Fruit fly (Drosophila melanogaster) whole organism, embryonic: ENCODE data around the gene CG7878.
A peak's percentile ranks its signal among the peaks of the same experiment; 100 is the strongest.

ENCODE experiments used
- Atf6 ChIP-seq: fragments of 200-800 bp; sonication (Bioruptor generic); IDR thresholded peaks from 2 replicates; pipeline ENCODE4 v1.3.6; 2022; ENCODE audit warnings: missing biosample characterization, missing genetic modification characterization
- Bteb2 ChIP-seq: fragments of 200-800 bp; sonication (Bioruptor generic); optimal IDR thresholded peaks from 2 replicates; lab custom pipeline; 2016; ENCODE audit warnings: missing biosample characterization, missing genetic modification characterization
- CG10543 ChIP-seq: fragments of 200-800 bp; sonication (Bioruptor generic); optimal IDR thresholded peaks from 3 replicates; lab custom pipeline; 2017; ENCODE audit warnings: missing biosample characterization, mild to moderate bottlenecking, missing genetic modification characterization, moderate library complexity
- CG12769 ChIP-seq: fragments of 200-800 bp; sonication (Bioruptor generic); optimal IDR thresholded peaks from 2 replicates; lab custom pipeline; 2019; ENCODE audit warnings: missing biosample characterization, mild to moderate bottlenecking, missing genetic modification characterization, moderate library complexity
- CG14014 ChIP-seq: fragments of 200-800 bp; sonication (Bioruptor generic); IDR thresholded peaks from 2 replicates; pipeline ENCODE4 v1.3.6; 2022; ENCODE audit warnings: missing biosample characterization, missing genetic modification characterization
- CG16815 ChIP-seq: fragments of 200-800 bp; sonication (Bioruptor generic); optimal IDR thresholded peaks from 3 replicates; lab custom pipeline; 2017; ENCODE audit warnings: missing biosample characterization, mild to moderate bottlenecking, missing genetic modification characterization
- CG17186 ChIP-seq: fragments of 200-800 bp; sonication (Bioruptor generic); optimal IDR thresholded peaks from 3 replicates; lab custom pipeline; 2017; ENCODE audit warnings: missing biosample characterization, missing genetic modification reagents, missing genetic modification characterization
- CG2889 ChIP-seq: fragments of 200-800 bp; sonication (Bioruptor generic); IDR thresholded peaks from 3 replicates; pipeline ENCODE4 v1.3.6; 2022; ENCODE audit warnings: missing biosample characterization, missing genetic modification characterization
- CG42726 ChIP-seq: fragments of 200-800 bp; sonication (Bioruptor generic); IDR thresholded peaks from 2 replicates; pipeline ENCODE4 v1.3.6; 2022; ENCODE audit warnings: missing biosample characterization, missing genetic modification characterization; ENCODE audit not compliant: partially characterized antibody
- Dbx ChIP-seq: fragments of 200-800 bp; sonication (Bioruptor generic); IDR thresholded peaks from 3 replicates; pipeline ENCODE4 v1.3.6; 2022; ENCODE audit warnings: missing biosample characterization, missing genetic modification characterization
- Dek ChIP-seq: fragments of 200-800 bp; sonication (Bioruptor generic); optimal IDR thresholded peaks from 3 replicates; lab custom pipeline; 2019; ENCODE audit warnings: missing biosample characterization, mild to moderate bottlenecking, missing genetic modification characterization, moderate library complexity
- Drgx ChIP-seq: fragments of 200-800 bp; sonication (Bioruptor generic); IDR thresholded peaks from 2 replicates; pipeline ENCODE4 v1.3.6; 2022; ENCODE audit warnings: missing biosample characterization, missing genetic modification characterization
- HHEX ChIP-seq: fragments of 200-800 bp; sonication (Bioruptor generic); optimal IDR thresholded peaks from 3 replicates; lab custom pipeline; 2017; ENCODE audit warnings: missing biosample characterization, mild to moderate bottlenecking, missing genetic modification characterization, missing genetic modification reagents
- HLHmδ ChIP-seq: fragments of 200-800 bp; sonication (Bioruptor generic); optimal IDR thresholded peaks from 2 replicates; lab custom pipeline; 2018; ENCODE audit warnings: missing biosample characterization, mild to moderate bottlenecking, missing genetic modification characterization, moderate library complexity
- Med ChIP-seq: fragments of 200-800 bp; sonication (Bioruptor generic); peaks from one replicate; lab custom pipeline; 2016; ENCODE audit warnings: missing biosample characterization, missing genetic modification characterization, mild to moderate bottlenecking, inconsistent platforms, moderate library complexity
- Opbp ChIP-seq: fragments of 200-800 bp; sonication (Bioruptor generic); IDR thresholded peaks from 3 replicates; pipeline ENCODE4 v1.3.6; 2022; ENCODE audit warnings: missing biosample characterization, missing genetic modification characterization; ENCODE audit not compliant: partially characterized antibody
- Pdp1 ChIP-seq, 2 experiments: fragments of 200-800 bp; sonication (Bioruptor generic); optimal IDR thresholded peaks; 3 replicates each; lab custom pipeline; 2016; ENCODE audit warnings: missing biosample characterization in 2 of 2, missing genetic modification characterization in 2 of 2, mild to moderate bottlenecking in 1 of 2, moderate library complexity in 1 of 2
- Sry-β ChIP-seq: fragments of 200-800 bp; sonication (Bioruptor generic); optimal IDR thresholded peaks from 2 replicates; lab custom pipeline; 2018; ENCODE audit warnings: missing biosample characterization, mild to moderate bottlenecking, missing genetic modification characterization, moderate library complexity
- Trl ChIP-seq, 3 experiments: fragments of >200 bp in 2 of 3; fragments of 200-800 bp in 1 of 3; sonication (Bioruptor generic) in 1 of 3; optimal IDR thresholded peaks; 2 replicates in 1 of 3; 3 replicates in 2 of 3; lab custom pipeline; 2016 to 2017; ENCODE audit warnings: missing biosample characterization in 1 of 3, missing genetic modification characterization in 1 of 3
- abd-A ChIP-seq: fragments of 200-800 bp; sonication (Bioruptor generic); optimal IDR thresholded peaks from 3 replicates; lab custom pipeline; 2019; ENCODE audit warnings: missing biosample characterization, mild to moderate bottlenecking, missing genetic modification characterization, moderate library complexity
- bbx ChIP-seq: fragments of 200-800 bp; sonication (Bioruptor generic); IDR thresholded peaks from 2 replicates; pipeline ENCODE4 v1.3.6; 2022; ENCODE audit warnings: missing biosample characterization, missing genetic modification characterization; ENCODE audit not compliant: partially characterized antibody
- crol ChIP-seq: fragments of 200-800 bp; sonication (Bioruptor generic); IDR thresholded peaks from 2 replicates; pipeline ENCODE4 v1.3.6; 2022; ENCODE audit warnings: missing biosample characterization, missing genetic modification characterization
- cwo ChIP-seq: fragments of 200-800 bp; sonication (Bioruptor generic); optimal IDR thresholded peaks from 3 replicates; lab custom pipeline; 2017; ENCODE audit warnings: missing biosample characterization, missing genetic modification characterization, mild to moderate bottlenecking, moderate library complexity, missing genetic modification reagents
- danr ChIP-seq: fragments of 200-800 bp; sonication (Bioruptor generic); IDR thresholded peaks from 2 replicates; pipeline ENCODE4 v1.3.6; 2022; ENCODE audit warnings: missing biosample characterization, missing genetic modification characterization
- eve ChIP-seq, 2 experiments: fragments of >200 bp; optimal IDR thresholded peaks; 2 replicates each; lab custom pipeline; 2017; ENCODE audit warnings: missing biosample characterization in 2 of 2, missing genetic modification characterization in 2 of 2
- gce ChIP-seq: fragments of 200-800 bp; sonication (Bioruptor generic); IDR thresholded peaks from 3 replicates; pipeline ENCODE4 v1.3.6; 2022; ENCODE audit warnings: missing biosample characterization, missing genetic modification characterization
- grau ChIP-seq: fragments of 200-800 bp; optimal IDR thresholded peaks from 3 replicates; lab custom pipeline; 2019; ENCODE audit warnings: missing biosample characterization, mild to moderate bottlenecking, missing genetic modification characterization, moderate library complexity
- maf-S ChIP-seq: fragments of 200-800 bp; sonication (Bioruptor generic); optimal IDR thresholded peaks from 2 replicates; lab custom pipeline; 2016; ENCODE audit warnings: missing biosample characterization, missing genetic modification characterization
- nau ChIP-seq: fragments of 200-800 bp; sonication (Bioruptor generic); optimal IDR thresholded peaks from 3 replicates; lab custom pipeline; 2017; ENCODE audit warnings: missing biosample characterization, mild to moderate bottlenecking, missing genetic modification characterization, missing genetic modification reagents
- nmo ChIP-seq: fragments of 200-800 bp; sonication (Bioruptor generic); optimal IDR thresholded peaks from 2 replicates; lab custom pipeline; 2018; ENCODE audit warnings: missing biosample characterization, mild to moderate bottlenecking, missing genetic modification characterization, moderate library complexity
- sd ChIP-seq: fragments of 200-800 bp; sonication (Bioruptor generic); optimal IDR thresholded peaks from 3 replicates; lab custom pipeline; 2018; ENCODE audit warnings: missing biosample characterization, mild to moderate bottlenecking, missing genetic modification characterization, moderate library complexity
- sens ChIP-seq: fragments of 200-800 bp; sonication (Bioruptor generic); peaks from one replicate; lab custom pipeline; 2016; ENCODE audit warnings: missing biosample characterization, missing genetic modification characterization
- seq ChIP-seq: fragments of 200-800 bp; sonication (Bioruptor generic); IDR thresholded peaks from 2 replicates; pipeline ENCODE4 v1.3.6; 2022; ENCODE audit warnings: missing biosample characterization, missing genetic modification characterization
- sisA ChIP-seq: fragments of 200-800 bp; sonication (Bioruptor generic); IDR thresholded peaks from 2 replicates; pipeline ENCODE4 v1.3.6; 2022; ENCODE audit warnings: missing biosample characterization, missing genetic modification characterization
- slp2 ChIP-seq: fragments of 200-800 bp; sonication (Bioruptor generic); optimal IDR thresholded peaks from 2 replicates; lab custom pipeline; 2016; ENCODE audit warnings: missing biosample characterization, missing genetic modification characterization
- sob ChIP-seq: fragments of 200-800 bp; sonication (Bioruptor generic); IDR thresholded peaks from 2 replicates; pipeline ENCODE4 v1.3.6; 2022; ENCODE audit warnings: missing biosample characterization, missing genetic modification characterization
- sqz ChIP-seq: fragments of 200-800 bp; sonication (Bioruptor generic); optimal IDR thresholded peaks from 3 replicates; lab custom pipeline; 2018; ENCODE audit warnings: missing biosample characterization, mild to moderate bottlenecking, missing genetic modification characterization
- sr ChIP-seq: fragments of 200-800 bp; sonication (Bioruptor generic); IDR thresholded peaks from 3 replicates; pipeline ENCODE4 v1.3.6; 2022; ENCODE audit warnings: missing biosample characterization, missing genetic modification characterization
- tio ChIP-seq: fragments of 200-800 bp; sonication (Bioruptor generic); optimal IDR thresholded peaks from 2 replicates; lab custom pipeline; 2017; ENCODE audit warnings: missing biosample characterization, missing genetic modification characterization, inconsistent platforms
- trem ChIP-seq: fragments of 200-800 bp; optimal IDR thresholded peaks from 3 replicates; lab custom pipeline; 2019; ENCODE audit warnings: missing biosample characterization, mild to moderate bottlenecking, missing genetic modification characterization, moderate library complexity
- wek ChIP-seq: fragments of 200-800 bp; sonication (Bioruptor generic); optimal IDR thresholded peaks from 3 replicates; lab custom pipeline; 2018; ENCODE audit warnings: missing biosample characterization, mild to moderate bottlenecking, missing genetic modification characterization, moderate library complexity
- yki ChIP-seq: fragments of >200 bp; optimal IDR thresholded peaks from 3 replicates; lab custom pipeline; 2018

Gene CG7878

DNA sequence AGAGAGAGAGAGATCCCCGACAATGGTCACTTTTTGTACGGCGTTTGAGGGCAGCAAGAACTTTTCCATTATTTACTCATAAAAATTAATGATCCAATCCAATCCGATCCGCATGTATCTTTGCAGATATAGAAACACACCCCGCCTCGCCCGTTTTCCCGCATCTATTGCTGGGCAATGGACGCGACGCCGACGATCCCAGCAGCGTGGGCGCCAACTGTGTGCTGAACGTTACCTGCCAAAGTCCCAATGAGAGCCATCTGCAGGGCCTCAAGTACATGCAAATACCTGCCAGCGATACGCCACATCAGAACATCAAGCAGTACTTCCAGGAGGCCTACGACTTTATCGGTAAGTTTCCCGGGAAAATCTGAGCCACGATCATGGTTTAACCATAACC is 11.6 kb upstream of the CG7878 start:
- no peak for TF ChIP-seq bbx (GFP tag; lab: Robert Waterston, UW)
- peak; percentile 13 for TF ChIP-seq sens
- TF ChIP-seq Trl (optimal IDR thresholded peaks at IDR 0.05; lab: Kevin White, UChicago) = peak in 1 of 2 experiments; percentile 13
- TF ChIP-seq Trl (GFP tag; optimal IDR thresholded peaks at IDR 0.05; lab: Kevin White, UChicago) = no peak
- peak; percentile 93 for TF ChIP-seq sr (GFP tag; lab: Robert Waterston, UW)
- peak; percentile 13 for TF ChIP-seq CG12769 (tag; lab: Kevin White, UChicago)
- TF ChIP-seq Sry-β (GFP tag; lab: Kevin White, UChicago) = no peak
- no peak for TF ChIP-seq maf-S (GFP tag; lab: Kevin White, UChicago)

DNA sequence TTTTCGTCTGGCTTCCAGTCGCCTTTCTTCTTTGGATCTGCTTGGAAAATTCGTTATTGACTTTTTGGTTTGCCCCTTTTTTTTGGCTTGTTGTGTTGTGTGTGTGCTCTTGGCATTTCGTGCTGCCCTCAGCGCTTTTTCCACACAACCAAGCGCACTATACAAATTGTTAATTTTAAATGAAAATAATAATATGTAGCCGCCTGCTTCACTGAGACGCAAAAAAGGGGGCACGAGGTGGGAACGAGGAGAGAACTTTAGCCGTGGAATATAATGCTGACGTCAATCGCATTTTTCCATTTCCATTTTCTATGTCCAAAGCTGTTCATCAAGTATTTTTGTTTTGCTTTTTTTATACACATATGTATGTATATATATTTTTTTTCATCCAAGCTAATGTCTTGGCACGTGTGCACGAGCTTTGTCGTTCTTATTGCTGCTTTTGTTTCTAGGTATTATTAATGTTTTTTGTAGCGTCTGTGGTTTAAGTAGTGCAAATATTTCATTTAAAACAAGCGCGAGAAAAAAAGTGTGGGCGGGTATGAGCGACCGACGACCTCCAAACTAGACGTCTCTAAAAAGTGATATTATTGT is 10.6 kb upstream of the CG7878 start:
- TF ChIP-seq cwo (GFP tag; lab: Kevin White, UChicago) = peak; percentile 92
- peak in 1 of 2 experiments; percentile 4 for TF ChIP-seq eve (GFP tag; optimal IDR thresholded peaks at IDR 0.05; lab: Kevin White, UChicago)
- no peak for TF ChIP-seq slp2 (GFP tag; lab: Kevin White, UChicago)
- TF ChIP-seq wek (GFP tag; lab: Kevin White, UChicago) = no peak
- TF ChIP-seq HHEX (GFP tag; lab: Kevin White, UChicago) = no peak
- peak in 1 of 2 experiments; percentile 20 for TF ChIP-seq Pdp1 (GFP tag; optimal IDR thresholded peaks at IDR 0.05; lab: Kevin White, UChicago)
- TF ChIP-seq Med = peak; percentile 59
- 0 out of 2 replicates have a peak, but pooled peaks have one; percentile 13 for TF ChIP-seq sob
- TF ChIP-seq Dek (tag; lab: Kevin White, UChicago) = no peak
- TF ChIP-seq crol (GFP tag; lab: Robert Waterston, UW) = peak; percentile 47; the same call in 1 of the 2 replicates
- no peak for TF ChIP-seq nau (GFP tag; lab: Kevin White, UChicago)
- TF ChIP-seq yki (lab: Kevin White, UChicago) = no peak
- no peak for TF ChIP-seq Atf6 (GFP tag; lab: Robert Waterston, UW)
- peak; percentile 41 for TF ChIP-seq CG10543 (GFP tag; lab: Kevin White, UChicago)
- peak; percentile 39 for TF ChIP-seq abd-A (tag; lab: Kevin White, UChicago)
- TF ChIP-seq sens = peak; percentile 61
- TF ChIP-seq sd (tag; lab: Kevin White, UChicago) = peak; percentile 90
- no peak for TF ChIP-seq CG14014 (GFP tag; lab: Robert Waterston, UW)
- TF ChIP-seq sr (GFP tag; lab: Robert Waterston, UW) = 0 out of 3 replicates have a peak, but pooled peaks have one; percentile 37

DNA sequence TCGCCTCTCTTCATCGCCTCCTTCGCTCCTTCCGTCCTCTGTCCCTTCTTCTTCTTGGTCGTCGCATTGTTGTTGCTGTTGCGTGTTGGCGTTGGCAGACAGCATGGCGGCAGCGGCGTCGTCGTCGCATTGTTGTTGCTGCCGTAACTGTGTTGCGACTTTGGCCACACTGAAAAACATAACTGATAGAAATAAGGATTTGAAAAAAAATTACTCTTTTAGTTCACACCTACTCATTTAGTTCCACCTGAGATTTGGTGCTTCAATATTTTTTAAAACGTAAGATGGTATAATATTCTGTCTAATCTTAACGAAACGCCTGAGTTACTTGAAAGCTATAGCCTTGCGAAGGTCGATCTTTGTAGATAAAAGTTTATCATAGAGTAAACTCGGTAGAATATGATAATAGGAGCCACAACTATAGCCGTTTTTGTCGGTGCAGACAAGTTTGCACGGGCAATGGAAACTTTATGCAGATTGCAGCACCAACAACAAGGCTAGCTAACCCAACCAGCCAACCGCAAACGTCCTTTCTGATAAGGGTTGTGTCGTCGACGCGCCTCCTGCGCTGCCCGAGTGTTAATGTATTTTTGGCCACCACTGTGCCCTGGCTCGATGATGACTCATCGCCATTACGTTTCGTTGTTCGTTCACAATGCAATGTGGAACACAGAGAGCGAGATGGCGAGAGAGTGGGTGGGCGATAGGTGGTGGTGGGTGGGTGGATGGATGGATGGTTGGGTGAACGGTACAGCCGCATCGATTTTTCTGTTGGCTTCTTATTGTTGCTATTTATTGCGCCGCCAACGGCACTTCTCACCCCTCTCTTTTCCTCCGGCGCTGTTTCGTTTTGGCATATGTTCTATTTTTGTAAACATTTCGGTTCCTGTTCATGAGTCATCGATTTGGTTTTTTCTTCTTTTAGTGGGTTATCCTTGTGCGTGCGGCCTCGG is 9.4 kb upstream of the CG7878 start:
- TF ChIP-seq CG17186 (GFP tag; lab: Kevin White, UChicago) (no peak), CG42726 (GFP tag; lab: Robert Waterston, UW) (no peak), eve (GFP tag; optimal IDR thresholded peaks at IDR 0.05; lab: Kevin White, UChicago) (peak in 1 of 2 experiments; percentile 92), Drgx (GFP tag; lab: Robert Waterston, UW) (peak; percentile 80), grau (tag; lab: Kevin White, UChicago) (peak; percentile 87), Trl (optimal IDR thresholded peaks at IDR 0.05; lab: Kevin White, UChicago) (peak; percentile 18 to 25), Trl (GFP tag; optimal IDR thresholded peaks at IDR 0.05; lab: Kevin White, UChicago) (peak; percentile 73), slp2 (GFP tag; lab: Kevin White, UChicago) (peak; percentile 72), sr (GFP tag; lab: Robert Waterston, UW) (peak; percentile 99), Dbx (peak; percentile 60; the same call in 1 of the 3 replicates), danr (GFP tag; lab: Robert Waterston, UW) (peak; percentile 14; the same call in 1 of the 2 replicates), tio (GFP tag; lab: Kevin White, UChicago) (peak; percentile 86), seq (GFP tag; lab: Robert Waterston, UW) (peak; percentile 51), Bteb2 (peak; percentile 82), CG2889 (peak; percentile 49; the same call in 1 of the 3 replicates), CG16815 (peak; percentile 63), nmo (peak; percentile 89), sisA (GFP tag; lab: Robert Waterston, UW) (peak; percentile 30), Opbp (GFP tag; lab: Robert Waterston, UW) (no peak), trem (tag; lab: Kevin White, UChicago) (peak; percentile 39), HLHmδ (GFP tag; lab: Kevin White, UChicago) (no peak), gce (GFP tag; lab: Robert Waterston, UW) (no peak), sqz (no peak)
